Worm (Caenorhabditis elegans) whole organism, young adult: ENCODE results near the gene B0310.3.
A peak's percentile ranks its signal among the peaks of the same experiment; 100 is the strongest.

Source experiments
- B0035.1 ChIP-seq: sonication (generic microtip); optimal IDR thresholded peaks from 2 replicates; lab custom pipeline; 2016; ENCODE audit warnings: missing genetic modification characterization, mild to moderate bottlenecking, missing compliant biosample characterization, missing genotype, missing genetic modification reagents
- F10E7.11 ChIP-seq: sonication (generic microtip); optimal IDR thresholded peaks from 2 replicates; lab custom pipeline; 2017; ENCODE audit warnings: mild to moderate bottlenecking, missing genetic modification characterization, moderate library complexity, missing compliant biosample characterization
- F23B12.7 ChIP-seq: sonication (generic microtip); optimal IDR thresholded peaks from 2 replicates; lab custom pipeline; 2017; ENCODE audit warnings: missing genetic modification characterization, mild to moderate bottlenecking, missing compliant biosample characterization, antibody characterized with exemption, moderate library complexity; ENCODE audit not compliant: insufficient read depth
- F39B2.1 ChIP-seq: fragments of 200-800 bp; sonication (Bioruptor generic); IDR thresholded peaks from 2 replicates; pipeline ENCODE4 v1.3.6; 2022; ENCODE audit warnings: missing genetic modification reagents, missing genetic modification characterization, missing compliant biosample characterization
- F52B5.7 ChIP-seq: sonication (generic microtip); optimal IDR thresholded peaks from 2 replicates; lab custom pipeline; 2016; ENCODE audit warnings: mild to moderate bottlenecking, missing genetic modification characterization, missing compliant biosample characterization
- F57C9.4 ChIP-seq: sonication (generic microtip); optimal IDR thresholded peaks from 2 replicates; lab custom pipeline; 2017; ENCODE audit warnings: mild to moderate bottlenecking, missing genetic modification characterization, missing compliant biosample characterization
- K12H6.12 ChIP-seq: fragments of 200-800 bp; sonication (Bioruptor generic); optimal IDR thresholded peaks from 2 replicates; lab custom pipeline; 2018; ENCODE audit warnings: mild to moderate bottlenecking, missing genetic modification characterization, missing compliant biosample characterization
- T26A5.8 ChIP-seq: sonication (generic microtip); optimal IDR thresholded peaks from 2 replicates; lab custom pipeline; 2016; ENCODE audit warnings: missing genetic modification characterization, missing compliant biosample characterization
- Y53F4B.3 ChIP-seq: fragments of 200-800 bp; sonication (Bioruptor generic); IDR thresholded peaks from 2 replicates; pipeline ENCODE4 v1.3.6; 2022; ENCODE audit warnings: missing genetic modification reagents, missing genetic modification characterization, missing compliant biosample characterization
- ZK185.1 ChIP-seq: sonication (generic microtip); optimal IDR thresholded peaks from 2 replicates; lab custom pipeline; 2016; ENCODE audit warnings: mild to moderate bottlenecking, missing genetic modification characterization, missing compliant biosample characterization; ENCODE audit not compliant: poor library complexity, severe bottlenecking
- aptf-2 ChIP-seq: fragments of 200-800 bp; sonication (Bioruptor generic); conservative IDR thresholded peaks from 2 replicates; pipeline ENCODE4 v1.3.6; 2022; ENCODE audit warnings: missing genetic modification reagents, missing genetic modification characterization, missing compliant biosample characterization
- attf-6 ChIP-seq: fragments of 200-800 bp; sonication (Bioruptor generic); IDR thresholded peaks from 2 replicates; pipeline ENCODE4 v1.3.6; 2022; ENCODE audit warnings: missing genetic modification reagents, missing genetic modification characterization, missing compliant biosample characterization
- cebp-1 ChIP-seq, 2 experiments: fragments of 200-800 bp in 1 of 2; sonication (Bioruptor generic) in 1 of 2; sonication (generic microtip) in 1 of 2; IDR thresholded peaks in 1 of 2; optimal IDR thresholded peaks in 1 of 2; 2 replicates each; pipeline versions ENCODE4 v1.3.6 to Lab custom; 2017 to 2022; ENCODE audit warnings: missing compliant biosample characterization in 2 of 2, missing genetic modification characterization in 2 of 2, mild to moderate bottlenecking in 1 of 2, missing genetic modification reagents in 1 of 2, moderate library complexity in 1 of 2
- ceh-40 ChIP-seq: fragments of 200-800 bp; sonication (Bioruptor generic); IDR thresholded peaks from 2 replicates; pipeline ENCODE4 v1.3.6; 2022; ENCODE audit warnings: missing genetic modification characterization, missing compliant biosample characterization
- ceh-79 ChIP-seq: sonication (generic microtip); optimal IDR thresholded peaks from 2 replicates; lab custom pipeline; 2017; ENCODE audit warnings: mild to moderate bottlenecking, missing genetic modification characterization, missing compliant biosample characterization
- chd-7 ChIP-seq: sonication (generic microtip); optimal IDR thresholded peaks from 2 replicates; lab custom pipeline; 2016; ENCODE audit warnings: mild to moderate bottlenecking, missing genetic modification characterization, moderate library complexity, missing compliant biosample characterization
- die-1 ChIP-seq: sonication (generic microtip); optimal IDR thresholded peaks from 2 replicates; lab custom pipeline; 2016; ENCODE audit warnings: missing genotype, mild to moderate bottlenecking, missing genetic modification characterization, missing compliant biosample characterization
- dox-1 ChIP-seq: fragments of 200-800 bp; sonication (Bioruptor generic); IDR thresholded peaks from 2 replicates; pipeline ENCODE4 v1.3.6; 2022; ENCODE audit warnings: missing genetic modification reagents, missing genetic modification characterization, missing compliant biosample characterization
- egl-18 ChIP-seq: fragments of 200-800 bp; sonication (Bioruptor generic); IDR thresholded peaks from 2 replicates; pipeline ENCODE4 v1.3.6; 2022; ENCODE audit warnings: missing genetic modification reagents, missing genetic modification characterization, missing compliant biosample characterization
- ets-4 ChIP-seq: fragments of 200-800 bp; sonication (Bioruptor generic); optimal IDR thresholded peaks from 2 replicates; lab custom pipeline; 2018; ENCODE audit warnings: mild to moderate bottlenecking, missing genetic modification characterization, missing compliant biosample characterization
- fkh-3 ChIP-seq: sonication (generic microtip); optimal IDR thresholded peaks from 2 replicates; lab custom pipeline; 2016; ENCODE audit warnings: mild to moderate bottlenecking, missing genetic modification characterization, missing compliant biosample characterization
- him-1 ChIP-seq: sonication (generic microtip); optimal IDR thresholded peaks from 2 replicates; lab custom pipeline; 2016; ENCODE audit warnings: missing genotype, missing genetic modification reagents, missing genetic modification characterization, missing compliant biosample characterization
- hlh-26 ChIP-seq: fragments of 200-800 bp; sonication (Bioruptor generic); conservative IDR thresholded peaks from 2 replicates; pipeline ENCODE4 v1.3.6; 2022; ENCODE audit warnings: missing genetic modification reagents, missing genetic modification characterization, missing compliant biosample characterization
- hsf-1 ChIP-seq: fragments of 200-800 bp; sonication (Bioruptor generic); IDR thresholded peaks from 2 replicates; pipeline ENCODE4 v1.3.6; 2022; ENCODE audit warnings: missing genetic modification reagents, missing genetic modification characterization, missing compliant biosample characterization
- let-607 ChIP-seq, 2 experiments: fragments of 200-800 bp in 1 of 2; sonication (Bioruptor generic) in 1 of 2; sonication (generic microtip) in 1 of 2; optimal IDR thresholded peaks; 2 replicates each; lab custom pipeline; 2016 to 2018; ENCODE audit warnings: mild to moderate bottlenecking in 2 of 2, missing compliant biosample characterization in 2 of 2, missing genetic modification characterization in 2 of 2, moderate library complexity in 2 of 2, missing genotype in 1 of 2
- lin-40 ChIP-seq: sonication (generic microtip); optimal IDR thresholded peaks from 2 replicates; lab custom pipeline; 2016; ENCODE audit warnings: missing genetic modification characterization, mild to moderate bottlenecking, missing compliant biosample characterization, missing genotype, missing genetic modification reagents
- lin-54 ChIP-seq: fragments of 200-800 bp; sonication (Bioruptor generic); optimal IDR thresholded peaks from 2 replicates; lab custom pipeline; 2018; ENCODE audit warnings: mild to moderate bottlenecking, missing genetic modification characterization, missing compliant biosample characterization
- lir-1 ChIP-seq: fragments of 200-800 bp; sonication (Bioruptor generic); conservative IDR thresholded peaks from 2 replicates; pipeline ENCODE4 v1.3.6; 2022; ENCODE audit warnings: missing genetic modification reagents, missing genetic modification characterization, missing compliant biosample characterization
- lsl-1 ChIP-seq: fragments of 200-800 bp; sonication (Bioruptor generic); optimal IDR thresholded peaks from 2 replicates; lab custom pipeline; 2018; ENCODE audit warnings: mild to moderate bottlenecking, missing genetic modification characterization, moderate library complexity, missing compliant biosample characterization
- lsy-27 ChIP-seq: sonication (generic microtip); optimal IDR thresholded peaks from 2 replicates; lab custom pipeline; 2017; ENCODE audit warnings: missing genetic modification characterization, mild to moderate bottlenecking, missing compliant biosample characterization, antibody characterized with exemption, missing genotype, borderline replicate concordance; ENCODE audit not compliant: insufficient read depth
- madf-10 ChIP-seq: sonication (generic microtip); optimal IDR thresholded peaks from 2 replicates; lab custom pipeline; 2016; ENCODE audit warnings: mild to moderate bottlenecking, missing genetic modification characterization, missing compliant biosample characterization
- madf-8 ChIP-seq: fragments of 200-800 bp; sonication (Bioruptor generic); conservative IDR thresholded peaks from 2 replicates; pipeline ENCODE4 v1.3.6; 2022; ENCODE audit warnings: missing genetic modification reagents, missing genetic modification characterization, missing compliant biosample characterization
- mes-4 ChIP-seq: sonication (generic microtip); optimal IDR thresholded peaks from 2 replicates; lab custom pipeline; 2016; ENCODE audit warnings: missing genotype, missing genetic modification characterization, missing compliant biosample characterization
- nfya-1 ChIP-seq: sonication (generic microtip); optimal IDR thresholded peaks from 2 replicates; lab custom pipeline; 2017; ENCODE audit warnings: antibody characterized with exemption, missing compliant biosample characterization, missing genetic modification characterization, borderline replicate concordance; ENCODE audit not compliant: insufficient read depth
- nhr-120 ChIP-seq: fragments of 200-800 bp; sonication (Bioruptor generic); IDR thresholded peaks from 2 replicates; pipeline ENCODE4 v1.3.6; 2022; ENCODE audit warnings: missing genetic modification characterization, missing compliant biosample characterization
- nhr-179 ChIP-seq: sonication (generic microtip); optimal IDR thresholded peaks from 2 replicates; lab custom pipeline; 2016; ENCODE audit warnings: mild to moderate bottlenecking, missing genetic modification characterization, missing compliant biosample characterization
- nhr-80 ChIP-seq: sonication (generic microtip); optimal IDR thresholded peaks from 2 replicates; lab custom pipeline; 2016; ENCODE audit warnings: missing genetic modification characterization, missing compliant biosample characterization
- nhr-90 ChIP-seq: sonication (generic microtip); optimal IDR thresholded peaks from 2 replicates; lab custom pipeline; 2016; ENCODE audit warnings: missing genotype, mild to moderate bottlenecking, missing genetic modification characterization, missing compliant biosample characterization
- pbrm-1 ChIP-seq: fragments of 200-800 bp; sonication (Bioruptor generic); IDR thresholded peaks from 2 replicates; pipeline ENCODE4 v1.3.6; 2022; ENCODE audit warnings: missing genetic modification reagents, missing genetic modification characterization, missing compliant biosample characterization
- repo-1 ChIP-seq: sonication (generic microtip); optimal IDR thresholded peaks from 2 replicates; lab custom pipeline; 2017; ENCODE audit warnings: mild to moderate bottlenecking, missing genetic modification characterization, missing compliant biosample characterization
- sea-2 ChIP-seq: fragments of 200-800 bp; sonication (Bioruptor generic); IDR thresholded peaks from 2 replicates; pipeline ENCODE4 v1.3.6; 2022; ENCODE audit warnings: missing genetic modification characterization, missing compliant biosample characterization
- snpc-4 ChIP-seq, 5 experiments: fragments of 150-350 bp in 1 of 5; sonication (generic microtip) in 4 of 5; optimal IDR thresholded peaks; 2 replicates each; lab custom pipeline; 2014 to 2018; ENCODE audit warnings: missing genetic modification characterization in 5 of 5, missing biosample characterization in 3 of 5, antibody characterized with exemption in 2 of 5, mild to moderate bottlenecking in 2 of 5, missing compliant biosample characterization in 2 of 5, missing genotype in 2 of 5, moderate library complexity in 2 of 5, missing genetic modification reagents in 1 of 5
- tbx-9 ChIP-seq: sonication (generic microtip); optimal IDR thresholded peaks from 2 replicates; lab custom pipeline; 2016; ENCODE audit warnings: borderline replicate concordance, missing genetic modification characterization, inconsistent platforms, missing compliant biosample characterization
- tlf-1 ChIP-seq: fragments of 200-800 bp; sonication (Bioruptor generic); optimal IDR thresholded peaks from 2 replicates; lab custom pipeline; 2018; ENCODE audit warnings: mild to moderate bottlenecking, missing genetic modification characterization, missing compliant biosample characterization
- ztf-18 ChIP-seq: sonication (generic microtip); optimal IDR thresholded peaks from 2 replicates; lab custom pipeline; 2016; ENCODE audit warnings: missing genotype, mild to moderate bottlenecking, missing genetic modification characterization, missing compliant biosample characterization
- ztf-25 ChIP-seq: fragments of 200-800 bp; sonication (Bioruptor generic); IDR thresholded peaks from 2 replicates; pipeline ENCODE4 v1.3.6; 2022; ENCODE audit warnings: missing genetic modification reagents, missing genetic modification characterization, missing compliant biosample characterization
- ztf-28 ChIP-seq: fragments of 200-800 bp; sonication (Bioruptor generic); IDR thresholded peaks from 2 replicates; pipeline ENCODE4 v1.3.6; 2022; ENCODE audit warnings: missing genetic modification reagents, missing genetic modification characterization, missing compliant biosample characterization

The B0310.3 gene

DNA sequence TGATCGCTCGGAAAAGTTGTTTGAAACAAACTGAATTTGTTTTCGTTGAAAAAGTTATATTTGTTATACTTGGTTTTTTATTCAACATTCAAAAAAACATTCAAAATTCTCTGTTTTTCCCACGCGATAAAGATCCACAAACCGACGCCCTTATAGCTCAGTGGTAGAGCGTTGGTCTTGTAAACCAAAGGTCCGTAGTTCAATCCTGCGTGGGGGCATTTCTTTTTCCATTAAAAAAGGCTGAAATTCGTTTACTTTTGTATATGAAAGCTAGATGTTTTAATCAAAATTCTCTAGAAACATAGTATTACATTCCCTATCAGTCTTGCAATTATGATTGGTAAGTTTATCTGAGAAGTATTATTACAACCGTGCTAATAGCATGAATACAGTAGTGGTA is 33.1 kb downstream of the B0310.3 start (continued):
- TF ChIP-seq madf-10 (tag; lab: Kevin White, UChicago) (no peak), F52B5.7 (tag; lab: Kevin White, UChicago) (no peak), F10E7.11 (tag; lab: Kevin White, UChicago) (no peak), F57C9.4 (tag; lab: Kevin White, UChicago) (no peak), him-1 (tag; lab: Kevin White, UChicago) (peak; percentile 87), mes-4 (tag; lab: Kevin White, UChicago) (peak; percentile 65), B0035.1 (tag; lab: Kevin White, UChicago) (no peak), repo-1 (tag; lab: Kevin White, UChicago) (no peak), lir-1 (GFP tag; lab: Robert Waterston, UW) (no peak), F23B12.7 (tag; lab: Kevin White, UChicago) (peak; percentile 16), ceh-40 (GFP tag; lab: Robert Waterston, UW) (peak; percentile 68; the same call in 1 of the 2 replicates), nhr-120 (no peak), madf-8 (GFP tag; lab: Robert Waterston, UW) (no peak), lsy-27 (no peak), ztf-18 (tag; lab: Kevin White, UChicago) (peak; percentile 59), pbrm-1 (GFP tag; lab: Robert Waterston, UW) (peak; percentile 62), F39B2.1 (GFP tag; lab: Robert Waterston, UW) (no peak), tlf-1 (no peak), die-1 (tag; lab: Kevin White, UChicago) (peak; percentile 90), sea-2 (GFP tag; lab: Robert Waterston, UW) (no peak), ZK185.1 (tag; lab: Kevin White, UChicago) (peak; percentile 47), ets-4 (no peak), lin-54 (GFP tag; lab: Kevin White, UChicago) (peak; percentile 20), lsl-1 (GFP tag; lab: Kevin White, UChicago) (peak; percentile 26), egl-18 (GFP tag; lab: Robert Waterston, UW) (no peak), tbx-9 (tag; lab: Kevin White, UChicago) (no peak), nhr-179 (no peak), chd-7 (tag; lab: Kevin White, UChicago) (peak; percentile 25), T26A5.8 (tag; lab: Kevin White, UChicago) (no peak), ztf-28 (GFP tag; lab: Robert Waterston, UW) (no peak), ztf-25 (GFP tag; lab: Robert Waterston, UW) (peak; percentile 93; the same call in 1 of the 2 replicates), attf-6 (peak; percentile 47; the same call in 1 of the 2 replicates), snpc-4 (GFP tag; optimal IDR thresholded peaks at IDR 0.05; lab: Kevin White, UChicago) (peak; percentile 70), snpc-4 (tag; optimal IDR thresholded peaks at IDR 0.05; lab: Kevin White, UChicago) (peak in 1 of 4 experiments; percentile 77), fkh-3 (tag; lab: Kevin White, UChicago) (no peak), cebp-1 (GFP tag; IDR thresholded peaks at IDR 0.05; lab: Robert Waterston, UW) (no peak), cebp-1 (tag; optimal IDR thresholded peaks at IDR 0.05; lab: Kevin White, UChicago) (no peak), nhr-80 (tag; lab: Kevin White, UChicago) (no peak), nhr-90 (peak; percentile 76), dox-1 (GFP tag; lab: Robert Waterston, UW) (no peak; the same call in 1 of the 2 replicates), K12H6.12 (tag; lab: Kevin White, UChicago) (no peak), ceh-79 (tag; lab: Kevin White, UChicago) (no peak), hlh-26 (GFP tag; lab: Robert Waterston, UW) (no peak), hsf-1 (0 out of 2 replicates have a peak, but pooled peaks have one; percentile 33), aptf-2 (GFP tag; lab: Robert Waterston, UW) (no peak), Y53F4B.3 (no peak), nfya-1 (tag; lab: Kevin White, UChicago) (no peak), let-607 (tag; optimal IDR thresholded peaks at IDR 0.05; lab: Kevin White, UChicago) (no peak), lin-40 (no peak)
